Fruit fly (Drosophila melanogaster): Measurements from ENCODE around the gene HBS1.

- TF ChIP-seq CG8301 (tag; optimal IDR thresholded peaks at IDR 0.05) (peak; percentile 52), CG8159 (tag; optimal IDR thresholded peaks at IDR 0.05) (peak; percentile 45), CG15710 (tag; optimal IDR thresholded peaks at IDR 0.05) (no peak), CG10348 (GFP tag; IDR thresholded peaks at IDR 0.05) (no peak), EcR (GFP tag; optimal IDR thresholded peaks at IDR 0.05) (no peak), Pif1B (GFP tag; optimal IDR thresholded peaks at IDR 0.05) (peak; percentile 35), gl (tag; optimal IDR thresholded peaks at IDR 0.05) (no peak), CG32121 (GFP tag; IDR thresholded peaks at IDR 0.05) (peak; percentile 32; the same call in 1 of the 2 replicates), CG12605 (GFP tag; IDR thresholded peaks at IDR 0.05) (peak; percentile 62; the same call in 1 of the 2 replicates), CG34367 (tag; optimal IDR thresholded peaks at IDR 0.05) (no peak), CG14655 (GFP tag; optimal IDR thresholded peaks at IDR 0.05) (peak; percentile 71)
These were observed 15.7 kb upstream of the HBS1 start for dm6 chr3L:1880692-1881091.
